Worm (Caenorhabditis elegans): ENCODE measurements around the gene R07B7.2.

DNA sequence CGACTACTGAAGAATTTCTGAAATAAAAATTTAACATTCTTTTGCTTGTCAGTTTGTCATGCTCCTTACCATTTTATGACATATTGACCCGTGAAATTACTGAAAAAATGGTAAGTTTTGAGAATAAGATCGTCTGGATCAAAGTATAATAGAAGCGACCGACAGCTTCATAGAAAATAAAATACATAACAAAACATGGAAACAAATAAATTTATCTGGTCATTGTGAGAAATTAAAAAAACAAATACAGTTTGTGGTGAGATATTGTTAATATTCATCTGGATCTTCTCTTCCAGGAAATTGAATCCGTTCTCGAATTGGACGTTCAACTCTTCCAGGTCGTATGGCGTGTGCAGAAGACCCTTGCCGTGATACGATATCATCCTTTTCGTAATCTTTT, 27.5 kb downstream of the R07B7.2 start, which contains the start of gene pkc-1:
- TF ChIP-seq mdl-1 (tag; optimal IDR thresholded peaks at IDR 0.05) (no peak), dmd-4 (tag; optimal IDR thresholded peaks at IDR 0.05) (no peak), snpc-4 (tag; optimal IDR thresholded peaks at IDR 0.05) (no peak), nhr-6 (tag; optimal IDR thresholded peaks at IDR 0.05) (no peak)
